Fruit fly (Drosophila melanogaster) whole organism, pupa: ENCODE measurements around the gene CG13010.

Experiments
- CG13204 ChIP-seq: fragments of 200-800 bp; sonication (Bioruptor generic); optimal IDR thresholded peaks from 2 replicates; lab custom pipeline; 2018; ENCODE audit warnings: missing biosample characterization, mild to moderate bottlenecking, missing genetic modification characterization, moderate library complexity
- CG14655 ChIP-seq: fragments of 200-800 bp; sonication (Bioruptor generic); optimal IDR thresholded peaks from 3 replicates; lab custom pipeline; 2017; ENCODE audit warnings: mild to moderate bottlenecking, missing biosample characterization, missing genetic modification reagents, missing genetic modification characterization
- CG17806 ChIP-seq: fragments of 200-800 bp; sonication (Bioruptor generic); optimal IDR thresholded peaks from 2 replicates; lab custom pipeline; 2018; ENCODE audit warnings: missing biosample characterization, mild to moderate bottlenecking, missing genetic modification characterization, moderate library complexity
- CG32121 ChIP-seq: fragments of 200-800 bp; sonication (Bioruptor generic); IDR thresholded peaks from 2 replicates; pipeline ENCODE4 v1.3.6; 2022; ENCODE audit warnings: missing biosample characterization, missing genetic modification characterization
- CG8159 ChIP-seq: fragments of 200-800 bp; sonication (Bioruptor generic); optimal IDR thresholded peaks from 3 replicates; lab custom pipeline; 2018; ENCODE audit warnings: missing biosample characterization, mild to moderate bottlenecking, missing genetic modification characterization, moderate library complexity
- CG8301 ChIP-seq: fragments of 200-800 bp; sonication (Bioruptor generic); optimal IDR thresholded peaks from 2 replicates; lab custom pipeline; 2018; ENCODE audit warnings: missing biosample characterization, mild to moderate bottlenecking, missing genetic modification characterization
- D1 ChIP-seq: fragments of 200-800 bp; sonication (Bioruptor generic); optimal IDR thresholded peaks from 2 replicates; lab custom pipeline; 2018; ENCODE audit warnings: missing biosample characterization, mild to moderate bottlenecking, missing genetic modification characterization, moderate library complexity
- gl ChIP-seq: fragments of 200-800 bp; sonication (Bioruptor generic); optimal IDR thresholded peaks from 2 replicates; lab custom pipeline; 2018; ENCODE audit warnings: missing biosample characterization, mild to moderate bottlenecking, missing genetic modification characterization

- TF ChIP-seq CG17806, result no peak
- no peak for TF ChIP-seq CG8301 (tag; lab: Kevin White, UChicago)
- no peak for TF ChIP-seq gl (tag; lab: Kevin White, UChicago)
- peak; percentile 55 for TF ChIP-seq CG13204 (GFP tag; lab: Kevin White, UChicago)
- TF ChIP-seq D1 (tag; lab: Kevin White, UChicago), result no peak
- TF ChIP-seq CG8159 (tag; lab: Kevin White, UChicago), result no peak
- no peak for TF ChIP-seq CG32121
- TF ChIP-seq CG14655, result no peak
These were observed 15.2 kb upstream of the CG13010 start for dm6 chrX:16693805-16694387.
